Fruit fly (Drosophila melanogaster): ENCODE results near the gene Shc.

DNA sequence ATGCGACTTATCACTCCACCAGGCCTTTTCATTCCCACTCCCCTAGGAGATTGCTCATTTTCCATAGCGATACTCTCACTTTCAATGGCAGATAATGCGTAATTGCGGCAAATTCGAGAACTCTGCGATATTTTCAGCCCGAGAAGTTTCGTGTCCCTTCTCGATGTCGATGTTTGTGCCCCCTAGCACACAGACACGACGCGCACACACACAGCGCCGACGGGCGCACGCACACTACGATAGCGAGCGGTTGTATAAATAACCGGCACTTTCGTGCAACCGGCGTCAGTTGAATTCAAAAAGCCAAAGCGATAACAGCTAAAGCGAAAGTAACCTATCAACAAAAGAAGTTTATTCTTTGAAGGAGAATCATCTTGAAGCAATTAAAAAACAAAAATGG, 45.2 kb upstream of the Shc start, which contains the start of gene Hsp23:
- TF ChIP-seq CTCF (optimal IDR thresholded peaks at IDR 0.05): no peak
- no peak for TF ChIP-seq CG8478 (optimal IDR thresholded peaks at IDR 0.05)
